Fruit fly (Drosophila melanogaster) whole organism, embryonic: ENCODE data around the gene Crg-1.
"Not testable (repeated sequence)": the region's sequence is repeated elsewhere in the genome, so short reads cannot be mapped to it uniquely, and the experiment has no call there.

ENCODE experiments used
- CG10543 ChIP-seq: fragments of 200-800 bp; sonication (Bioruptor generic); optimal IDR thresholded peaks from 3 replicates; lab custom pipeline; 2017; ENCODE audit warnings: missing biosample characterization, mild to moderate bottlenecking, missing genetic modification characterization, moderate library complexity
- CG11560 ChIP-seq: fragments of 200-800 bp; sonication (Bioruptor generic); IDR thresholded peaks from 3 replicates; pipeline ENCODE4 v1.3.6; 2022; ENCODE audit warnings: missing biosample characterization, missing genetic modification characterization
- CG12299 ChIP-seq: fragments of 200-800 bp; sonication (Bioruptor generic); optimal IDR thresholded peaks from 2 replicates; lab custom pipeline; 2018; ENCODE audit warnings: missing biosample characterization, mild to moderate bottlenecking, missing genetic modification characterization
- CG13123 ChIP-seq: fragments of 200-800 bp; sonication (Bioruptor generic); optimal IDR thresholded peaks from 2 replicates; lab custom pipeline; 2016; ENCODE audit warnings: missing biosample characterization, missing genetic modification characterization
- CG13424 ChIP-seq: fragments of 200-800 bp; sonication (Bioruptor generic); optimal IDR thresholded peaks from 2 replicates; lab custom pipeline; 2019; ENCODE audit warnings: missing biosample characterization, mild to moderate bottlenecking, missing genetic modification characterization, moderate library complexity
- CG13894 ChIP-seq: fragments of 200-800 bp; sonication (Bioruptor generic); optimal IDR thresholded peaks from 3 replicates; lab custom pipeline; 2018; ENCODE audit warnings: missing biosample characterization, mild to moderate bottlenecking, missing genetic modification characterization, moderate library complexity
- CG15269 ChIP-seq: fragments of 200-800 bp; sonication (Bioruptor generic); optimal IDR thresholded peaks from 2 replicates; lab custom pipeline; 2018; ENCODE audit warnings: missing biosample characterization, mild to moderate bottlenecking, missing genetic modification characterization, moderate library complexity
- CG1647 ChIP-seq: fragments of 200-800 bp; sonication (Bioruptor generic); optimal IDR thresholded peaks from 3 replicates; lab custom pipeline; 2016; ENCODE audit warnings: missing biosample characterization, missing genetic modification characterization
- CG16779 ChIP-seq: fragments of 200-800 bp; sonication (Bioruptor generic); IDR thresholded peaks from 2 replicates; pipeline ENCODE4 v1.3.6; 2022; ENCODE audit warnings: missing biosample characterization, missing genetic modification characterization
- CG18011 ChIP-seq: fragments of 200-800 bp; sonication (Bioruptor generic); optimal IDR thresholded peaks from 2 replicates; lab custom pipeline; 2017; ENCODE audit warnings: missing biosample characterization, missing genetic modification characterization, mild to moderate bottlenecking, moderate library complexity, missing genotype
- CG18476 ChIP-seq: fragments of 200-800 bp; sonication (Bioruptor generic); optimal IDR thresholded peaks from 2 replicates; lab custom pipeline; 2016; ENCODE audit warnings: missing biosample characterization, mild to moderate bottlenecking, missing genetic modification characterization
- CG2889 ChIP-seq: fragments of 200-800 bp; sonication (Bioruptor generic); IDR thresholded peaks from 3 replicates; pipeline ENCODE4 v1.3.6; 2022; ENCODE audit warnings: missing biosample characterization, missing genetic modification characterization
- CG31224 ChIP-seq: fragments of 200-800 bp; sonication (Bioruptor generic); IDR thresholded peaks from 2 replicates; pipeline ENCODE4 v1.3.6; 2022; ENCODE audit warnings: missing biosample characterization, missing genetic modification characterization
- CG3281 ChIP-seq: fragments of 200-800 bp; sonication (Bioruptor generic); optimal IDR thresholded peaks from 3 replicates; lab custom pipeline; 2017; ENCODE audit warnings: missing biosample characterization, mild to moderate bottlenecking, missing genetic modification characterization
- CG34422 ChIP-seq: fragments of 200-800 bp; sonication (Bioruptor generic); IDR thresholded peaks from 3 replicates; pipeline ENCODE4 v1.3.6; 2022; ENCODE audit warnings: missing biosample characterization, missing genetic modification characterization
- CG3995 ChIP-seq: fragments of 200-800 bp; sonication (Bioruptor generic); optimal IDR thresholded peaks from 3 replicates; lab custom pipeline; 2016; ENCODE audit warnings: missing biosample characterization, missing genetic modification characterization
- CG5180 ChIP-seq: fragments of 200-800 bp; sonication (Bioruptor generic); optimal IDR thresholded peaks from 3 replicates; lab custom pipeline; 2017; ENCODE audit warnings: missing biosample characterization, missing genetic modification characterization, mild to moderate bottlenecking, moderate library complexity, missing genetic modification reagents
- CG6813 ChIP-seq: fragments of 200-800 bp; sonication (Bioruptor generic); optimal IDR thresholded peaks from 2 replicates; lab custom pipeline; 2017; ENCODE audit warnings: missing biosample characterization, missing genetic modification characterization, mild to moderate bottlenecking, moderate library complexity, missing genetic modification reagents
- CG7271 ChIP-seq: fragments of 200-800 bp; sonication (Bioruptor generic); optimal IDR thresholded peaks from 2 replicates; lab custom pipeline; 2018; ENCODE audit warnings: missing biosample characterization, mild to moderate bottlenecking, missing genetic modification characterization, moderate library complexity
- CG8089 ChIP-seq: fragments of 200-800 bp; sonication (Bioruptor generic); optimal IDR thresholded peaks from 3 replicates; lab custom pipeline; 2016; ENCODE audit warnings: missing biosample characterization, missing genetic modification characterization
- CG8281 ChIP-seq: fragments of 200-800 bp; sonication (Bioruptor generic); optimal IDR thresholded peaks from 2 replicates; lab custom pipeline; 2018; ENCODE audit warnings: missing biosample characterization, mild to moderate bottlenecking, missing genetic modification characterization, moderate library complexity
- CG8944 ChIP-seq: fragments of 200-800 bp; sonication (Bioruptor generic); optimal IDR thresholded peaks from 3 replicates; lab custom pipeline; 2016; ENCODE audit warnings: missing biosample characterization, missing genetic modification characterization
- CG9437 ChIP-seq: fragments of 200-800 bp; sonication (Bioruptor generic); optimal IDR thresholded peaks from 2 replicates; lab custom pipeline; 2018; ENCODE audit warnings: missing biosample characterization, mild to moderate bottlenecking, missing genetic modification characterization
- HLH3B ChIP-seq: fragments of 200-800 bp; sonication (Bioruptor generic); IDR thresholded peaks from 2 replicates; pipeline ENCODE4 v1.3.6; 2022; ENCODE audit warnings: missing biosample characterization, missing genetic modification characterization
- HLH4C ChIP-seq: fragments of 200-800 bp; sonication (Bioruptor generic); IDR thresholded peaks from 3 replicates; pipeline ENCODE4 v1.3.6; 2022; ENCODE audit warnings: missing biosample characterization, missing genetic modification characterization; ENCODE audit not compliant: partially characterized antibody
- Mes4 ChIP-seq: fragments of 200-800 bp; sonication (Bioruptor generic); optimal IDR thresholded peaks from 2 replicates; lab custom pipeline; 2016; ENCODE audit warnings: missing biosample characterization, missing genetic modification characterization
- Nf-YA ChIP-seq: fragments of 200-800 bp; sonication (Bioruptor generic); IDR thresholded peaks from 2 replicates; pipeline ENCODE4 v1.3.6; 2022; ENCODE audit warnings: missing biosample characterization, missing genetic modification characterization
- Nf-YB ChIP-seq: fragments of 200-800 bp; sonication (Bioruptor generic); optimal IDR thresholded peaks from 3 replicates; lab custom pipeline; 2019; ENCODE audit warnings: missing biosample characterization, mild to moderate bottlenecking, missing genetic modification characterization, moderate library complexity
- Nf-YC ChIP-seq: fragments of 200-800 bp; optimal IDR thresholded peaks from 3 replicates; lab custom pipeline; 2019; ENCODE audit warnings: missing biosample characterization, mild to moderate bottlenecking, missing genetic modification characterization, moderate library complexity
- PHDP ChIP-seq: fragments of 200-800 bp; sonication (Bioruptor generic); optimal IDR thresholded peaks from 3 replicates; lab custom pipeline; 2018; ENCODE audit warnings: missing biosample characterization, mild to moderate bottlenecking, missing genetic modification characterization, moderate library complexity
- corto ChIP-seq: fragments of 200-800 bp; sonication (Bioruptor generic); optimal IDR thresholded peaks from 2 replicates; lab custom pipeline; 2016; ENCODE audit warnings: missing biosample characterization, mild to moderate bottlenecking, missing genetic modification characterization, moderate library complexity
- dati ChIP-seq: fragments of 200-800 bp; sonication (Bioruptor generic); IDR thresholded peaks from 2 replicates; pipeline ENCODE4 v1.3.6; 2022; ENCODE audit warnings: missing biosample characterization, missing genetic modification characterization
- fd96Cb ChIP-seq: fragments of 200-800 bp; sonication (Bioruptor generic); optimal IDR thresholded peaks from 2 replicates; lab custom pipeline; 2018; ENCODE audit warnings: missing biosample characterization, mild to moderate bottlenecking, missing genetic modification characterization, moderate library complexity
- gsb-n ChIP-seq: fragments of 200-800 bp; sonication (Bioruptor generic); optimal IDR thresholded peaks from 3 replicates; lab custom pipeline; 2018; ENCODE audit warnings: missing biosample characterization, mild to moderate bottlenecking, missing genetic modification characterization
- her ChIP-seq: fragments of 200-800 bp; sonication (Bioruptor generic); optimal IDR thresholded peaks from 2 replicates; lab custom pipeline; 2016; ENCODE audit warnings: missing biosample characterization, missing genetic modification characterization
- hth ChIP-seq: fragments of >200 bp; optimal IDR thresholded peaks from 2 replicates; lab custom pipeline; 2017; ENCODE audit warnings: inconsistent platforms
- ken ChIP-seq: fragments of 200-800 bp; sonication (Bioruptor generic); IDR thresholded peaks from 3 replicates; pipeline ENCODE4 v1.3.6; 2022; ENCODE audit warnings: missing biosample characterization, missing genetic modification characterization
- knrl ChIP-seq: fragments of 200-800 bp; sonication (Bioruptor generic); IDR thresholded peaks from 3 replicates; pipeline ENCODE4 v1.3.6; 2022; ENCODE audit warnings: missing biosample characterization, missing genetic modification characterization; ENCODE audit not compliant: partially characterized antibody
- p53 ChIP-seq: fragments of 200-800 bp; sonication (Bioruptor generic); optimal IDR thresholded peaks from 2 replicates; lab custom pipeline; 2016; ENCODE audit warnings: missing biosample characterization, missing genetic modification characterization
- pho ChIP-seq: fragments of 200-800 bp; sonication (Bioruptor generic); optimal IDR thresholded peaks from 2 replicates; lab custom pipeline; 2016; ENCODE audit warnings: missing biosample characterization, missing genetic modification characterization
- seq ChIP-seq: fragments of 200-800 bp; sonication (Bioruptor generic); IDR thresholded peaks from 2 replicates; pipeline ENCODE4 v1.3.6; 2022; ENCODE audit warnings: missing biosample characterization, missing genetic modification characterization
- stc ChIP-seq: fragments of 200-800 bp; sonication (Bioruptor generic); IDR thresholded peaks from 2 replicates; pipeline ENCODE4 v1.3.6; 2022; ENCODE audit warnings: missing biosample characterization, missing genetic modification characterization
- sug ChIP-seq: fragments of 200-800 bp; optimal IDR thresholded peaks from 2 replicates; lab custom pipeline; 2019; ENCODE audit warnings: missing biosample characterization, mild to moderate bottlenecking, missing genetic modification characterization, moderate library complexity
- trem ChIP-seq: fragments of 200-800 bp; optimal IDR thresholded peaks from 3 replicates; lab custom pipeline; 2019; ENCODE audit warnings: missing biosample characterization, mild to moderate bottlenecking, missing genetic modification characterization, moderate library complexity
- unpg ChIP-seq: fragments of 200-800 bp; sonication (Bioruptor generic); optimal IDR thresholded peaks from 3 replicates; lab custom pipeline; 2018; ENCODE audit warnings: missing biosample characterization, mild to moderate bottlenecking, missing genetic modification characterization, moderate library complexity
- wek ChIP-seq: fragments of 200-800 bp; sonication (Bioruptor generic); optimal IDR thresholded peaks from 3 replicates; lab custom pipeline; 2018; ENCODE audit warnings: missing biosample characterization, mild to moderate bottlenecking, missing genetic modification characterization, moderate library complexity

Gene Crg-1

dm6 chrX:3802016-3802415, 9.0 kb downstream of the Crg-1 start, which contains the start of gene fd3F:
Gene fd3F (plus strand): TSS chrX:3802316.
- TF ChIP-seq trem (tag; lab: Kevin White, UChicago); fd96Cb (tag; lab: Kevin White, UChicago); her (GFP tag; lab: Kevin White, UChicago): not testable (repeated sequence)
- TF ChIP-seq, all 482 proteins: peak for 0; not testable (repeated sequence) for 482

dm6 chrX:3808467-3808866, 15.4 kb downstream of the Crg-1 start:
- TF ChIP-seq CG13424 (tag; lab: Kevin White, UChicago) (no peak), CG2889 (GFP tag; lab: Robert Waterston, UW) (no peak), Nf-YC (tag; lab: Kevin White, UChicago) (peak; percentile 86), seq (GFP tag; lab: Robert Waterston, UW) (0 out of 2 replicates have a peak, but pooled peaks have one; percentile 26), HLH4C (GFP tag; lab: Robert Waterston, UW) (no peak), CG6813 (GFP tag; lab: Kevin White, UChicago) (no peak), CG8089 (GFP tag; lab: Kevin White, UChicago) (no peak), Mes4 (GFP tag; lab: Kevin White, UChicago) (no peak), CG16779 (GFP tag; lab: Robert Waterston, UW) (no peak), Nf-YB (GFP tag; lab: Kevin White, UChicago) (peak; percentile 88), sug (tag; lab: Kevin White, UChicago) (no peak), PHDP (tag; lab: Kevin White, UChicago) (no peak)

- TF ChIP-seq Nf-YB (GFP tag; lab: Kevin White, UChicago) (peak; percentile 92), CG31224 (GFP tag; lab: Robert Waterston, UW) (no peak), CG13123 (GFP tag; lab: Kevin White, UChicago) (no peak), CG12299 (no peak), CG11560 (no peak), stc (GFP tag; lab: Robert Waterston, UW) (no peak), CG15269 (tag; lab: Kevin White, UChicago) (no peak), CG13894 (tag; lab: Kevin White, UChicago) (no peak), p53 (GFP tag; lab: Kevin White, UChicago) (no peak), CG9437 (GFP tag; lab: Kevin White, UChicago) (no peak), CG8281 (tag; lab: Kevin White, UChicago) (no peak), unpg (no peak), CG1647 (GFP tag; lab: Kevin White, UChicago) (no peak), Nf-YC (tag; lab: Kevin White, UChicago) (peak; percentile 83)
- TF ChIP-seq, all 482 proteins: peak for 2
These were observed 16.1 kb downstream of the Crg-1 start for dm6 chrX:3809085-3809484.

- TF ChIP-seq CG18011 (GFP tag; lab: Kevin White, UChicago), result no peak
- 0 out of 3 replicates have a peak, but pooled peaks have one; percentile 24 for TF ChIP-seq CG34422 (GFP tag; lab: Robert Waterston, UW)
- no peak for TF ChIP-seq CG18476 (GFP tag; lab: Kevin White, UChicago)
- TF ChIP-seq hth (lab: Kevin White, UChicago), result no peak
- peak; percentile 44 for TF ChIP-seq wek
- TF ChIP-seq pho (GFP tag; lab: Kevin White, UChicago), result peak; percentile 27
- TF ChIP-seq dati (GFP tag; lab: Robert Waterston, UW), result no peak
- no peak for TF ChIP-seq corto (GFP tag; lab: Kevin White, UChicago)
- TF ChIP-seq ken (GFP tag; lab: Robert Waterston, UW), result no peak
- TF ChIP-seq CG5180 (GFP tag; lab: Kevin White, UChicago), result no peak
- TF ChIP-seq CG3995 (GFP tag; lab: Kevin White, UChicago), result no peak
- TF ChIP-seq gsb-n (tag; lab: Kevin White, UChicago), result no peak
- TF ChIP-seq Nf-YA, result no peak
- peak; percentile 44 for TF ChIP-seq CG10543 (GFP tag; lab: Kevin White, UChicago)
- no peak for TF ChIP-seq CG8944 (GFP tag; lab: Kevin White, UChicago)
- TF ChIP-seq CG3281 (GFP tag; lab: Kevin White, UChicago), result no peak
- no peak; the same call in 2 of the 3 replicates for TF ChIP-seq knrl (GFP tag; lab: Robert Waterston, UW)
- TF ChIP-seq HLH3B (GFP tag; lab: Robert Waterston, UW), result no peak
- no peak for TF ChIP-seq CG7271 (tag; lab: Kevin White, UChicago)
These were observed 18.3 kb downstream of the Crg-1 start, which contains the start of gene ec for dm6 chrX:3811340-3811788. Gene ec (plus strand): TSS chrX:3811698.
